Worm (Caenorhabditis elegans) whole organism, young adult: ENCODE data around the gene F07H5.7.

Experiments used
- B0336.3 ChIP-seq: fragments of 200-800 bp; sonication (Bioruptor generic); IDR thresholded peaks from 2 replicates; pipeline ENCODE4 v1.3.6; 2022; ENCODE audit warnings: missing genetic modification characterization, missing compliant biosample characterization
- F10E7.11 ChIP-seq: sonication (generic microtip); optimal IDR thresholded peaks from 2 replicates; lab custom pipeline; 2017; ENCODE audit warnings: mild to moderate bottlenecking, missing genetic modification characterization, moderate library complexity, missing compliant biosample characterization
- F22D6.2 ChIP-seq: sonication (generic microtip); optimal IDR thresholded peaks from 2 replicates; lab custom pipeline; 2016; ENCODE audit warnings: mild to moderate bottlenecking, missing genetic modification characterization, missing compliant biosample characterization
- F33H1.4 ChIP-seq: fragments of 200-800 bp; sonication (Bioruptor generic); IDR thresholded peaks from 2 replicates; pipeline ENCODE4 v1.3.6; 2022; ENCODE audit warnings: missing genetic modification reagents, missing genetic modification characterization, missing compliant biosample characterization
- F37B4.10 ChIP-seq: fragments of 200-800 bp; sonication (Bioruptor generic); IDR thresholded peaks from 2 replicates; pipeline ENCODE4 v1.3.6; 2022; ENCODE audit warnings: missing genetic modification characterization, missing compliant biosample characterization
- F49E8.2 ChIP-seq: sonication (generic microtip); optimal IDR thresholded peaks from 3 replicates; lab custom pipeline; 2017; ENCODE audit warnings: missing genetic modification characterization, mild to moderate bottlenecking, missing compliant biosample characterization, antibody characterized with exemption, moderate library complexity; ENCODE audit not compliant: insufficient read depth
- F52B5.7 ChIP-seq: sonication (generic microtip); optimal IDR thresholded peaks from 2 replicates; lab custom pipeline; 2016; ENCODE audit warnings: mild to moderate bottlenecking, missing genetic modification characterization, missing compliant biosample characterization
- F57A8.1 ChIP-seq: fragments of 200-800 bp; sonication (Bioruptor generic); optimal IDR thresholded peaks from 2 replicates; lab custom pipeline; 2018; ENCODE audit warnings: mild to moderate bottlenecking, missing genetic modification characterization, moderate library complexity, missing compliant biosample characterization
- K11D2.4 ChIP-seq: fragments of 200-800 bp; sonication (Bioruptor generic); IDR thresholded peaks from 2 replicates; pipeline ENCODE4 v1.3.6; 2022; ENCODE audit warnings: missing genetic modification reagents, missing genetic modification characterization, missing compliant biosample characterization
- K12H6.12 ChIP-seq: fragments of 200-800 bp; sonication (Bioruptor generic); optimal IDR thresholded peaks from 2 replicates; lab custom pipeline; 2018; ENCODE audit warnings: mild to moderate bottlenecking, missing genetic modification characterization, missing compliant biosample characterization
- Y79H2A.3 ChIP-seq: fragments of 200-800 bp; sonication (Bioruptor generic); conservative IDR thresholded peaks from 2 replicates; pipeline ENCODE4 v1.3.6; 2022; ENCODE audit warnings: missing genetic modification reagents, missing genetic modification characterization, missing compliant biosample characterization
- Y95B8A.8 ChIP-seq: fragments of 200-800 bp; sonication (Bioruptor generic); IDR thresholded peaks from 2 replicates; pipeline ENCODE4 v1.3.6; 2022; ENCODE audit warnings: missing genetic modification reagents, missing genetic modification characterization, missing compliant biosample characterization
- akir-1 ChIP-seq: fragments of 200-800 bp; sonication (Bioruptor generic); optimal IDR thresholded peaks from 2 replicates; lab custom pipeline; 2018; ENCODE audit warnings: mild to moderate bottlenecking, missing genetic modification characterization, moderate library complexity, missing compliant biosample characterization
- ama-1 ChIP-seq, 3 experiments: fragments of 150-350 bp in 1 of 3; sonication (generic microtip) in 2 of 3; optimal IDR thresholded peaks; 2 replicates each; lab custom pipeline; 2014 to 2018; ENCODE audit warnings: missing biosample characterization in 2 of 3, missing genetic modification characterization in 2 of 3, missing genetic modification reagents in 2 of 3
- aptf-3 ChIP-seq: fragments of 200-800 bp; sonication (Bioruptor generic); IDR thresholded peaks from 2 replicates; pipeline ENCODE4 v1.3.6; 2022; ENCODE audit warnings: missing genetic modification characterization, missing compliant biosample characterization
- athp-1 ChIP-seq: sonication (generic microtip); optimal IDR thresholded peaks from 2 replicates; lab custom pipeline; 2017; ENCODE audit warnings: mild to moderate bottlenecking, missing genetic modification characterization, missing compliant biosample characterization
- cebp-1 ChIP-seq, 2 experiments: fragments of 200-800 bp in 1 of 2; sonication (Bioruptor generic) in 1 of 2; sonication (generic microtip) in 1 of 2; IDR thresholded peaks in 1 of 2; optimal IDR thresholded peaks in 1 of 2; 2 replicates each; pipeline versions ENCODE4 v1.3.6 to Lab custom; 2017 to 2022; ENCODE audit warnings: missing compliant biosample characterization in 2 of 2, missing genetic modification characterization in 2 of 2, mild to moderate bottlenecking in 1 of 2, missing genetic modification reagents in 1 of 2, moderate library complexity in 1 of 2
- ceh-27 ChIP-seq: fragments of 200-800 bp; sonication (Bioruptor generic); optimal IDR thresholded peaks from 2 replicates; lab custom pipeline; 2018; ENCODE audit warnings: mild to moderate bottlenecking, missing genetic modification characterization, moderate library complexity, missing compliant biosample characterization
- ceh-40 ChIP-seq: fragments of 200-800 bp; sonication (Bioruptor generic); IDR thresholded peaks from 2 replicates; pipeline ENCODE4 v1.3.6; 2022; ENCODE audit warnings: missing genetic modification characterization, missing compliant biosample characterization
- ets-4 ChIP-seq: fragments of 200-800 bp; sonication (Bioruptor generic); optimal IDR thresholded peaks from 2 replicates; lab custom pipeline; 2018; ENCODE audit warnings: mild to moderate bottlenecking, missing genetic modification characterization, missing compliant biosample characterization
- gei-17 ChIP-seq: fragments of 200-800 bp; sonication (Bioruptor generic); optimal IDR thresholded peaks from 2 replicates; lab custom pipeline; 2018; ENCODE audit warnings: mild to moderate bottlenecking, missing genetic modification characterization, missing compliant biosample characterization
- hlh-12 ChIP-seq: sonication (generic microtip); optimal IDR thresholded peaks from 2 replicates; lab custom pipeline; 2016; ENCODE audit warnings: missing genetic modification characterization, missing compliant biosample characterization
- hmg-1.2 ChIP-seq: fragments of 200-800 bp; sonication (Bioruptor generic); IDR thresholded peaks from 2 replicates; pipeline ENCODE4 v1.3.6; 2022; ENCODE audit warnings: missing genetic modification reagents, missing genetic modification characterization, missing compliant biosample characterization
- hsf-1 ChIP-seq: fragments of 200-800 bp; sonication (Bioruptor generic); IDR thresholded peaks from 2 replicates; pipeline ENCODE4 v1.3.6; 2022; ENCODE audit warnings: missing genetic modification reagents, missing genetic modification characterization, missing compliant biosample characterization
- let-526 ChIP-seq: fragments of 200-800 bp; sonication (Bioruptor generic); IDR thresholded peaks from 2 replicates; pipeline ENCODE4 v1.3.6; 2022; ENCODE audit warnings: missing genetic modification reagents, missing genetic modification characterization, missing compliant biosample characterization
- lin-54 ChIP-seq: fragments of 200-800 bp; sonication (Bioruptor generic); optimal IDR thresholded peaks from 2 replicates; lab custom pipeline; 2018; ENCODE audit warnings: mild to moderate bottlenecking, missing genetic modification characterization, missing compliant biosample characterization
- lir-1 ChIP-seq: fragments of 200-800 bp; sonication (Bioruptor generic); conservative IDR thresholded peaks from 2 replicates; pipeline ENCODE4 v1.3.6; 2022; ENCODE audit warnings: missing genetic modification reagents, missing genetic modification characterization, missing compliant biosample characterization
- lsy-27 ChIP-seq: sonication (generic microtip); optimal IDR thresholded peaks from 2 replicates; lab custom pipeline; 2017; ENCODE audit warnings: missing genetic modification characterization, mild to moderate bottlenecking, missing compliant biosample characterization, antibody characterized with exemption, missing genotype, borderline replicate concordance; ENCODE audit not compliant: insufficient read depth
- madf-10 ChIP-seq: sonication (generic microtip); optimal IDR thresholded peaks from 2 replicates; lab custom pipeline; 2016; ENCODE audit warnings: mild to moderate bottlenecking, missing genetic modification characterization, missing compliant biosample characterization
- madf-3 ChIP-seq: fragments of 200-800 bp; sonication (Bioruptor generic); IDR thresholded peaks from 2 replicates; pipeline ENCODE4 v1.3.6; 2022; ENCODE audit warnings: missing genetic modification reagents, missing genetic modification characterization, missing compliant biosample characterization
- madf-6 ChIP-seq: fragments of 200-800 bp; sonication (Bioruptor generic); IDR thresholded peaks from 2 replicates; pipeline ENCODE4 v1.3.6; 2022; ENCODE audit warnings: missing genetic modification reagents, missing genetic modification characterization, missing compliant biosample characterization
- madf-8 ChIP-seq: fragments of 200-800 bp; sonication (Bioruptor generic); conservative IDR thresholded peaks from 2 replicates; pipeline ENCODE4 v1.3.6; 2022; ENCODE audit warnings: missing genetic modification reagents, missing genetic modification characterization, missing compliant biosample characterization
- mes-4 ChIP-seq: sonication (generic microtip); optimal IDR thresholded peaks from 2 replicates; lab custom pipeline; 2016; ENCODE audit warnings: missing genotype, missing genetic modification characterization, missing compliant biosample characterization
- nfyb-1 ChIP-seq: fragments of 200-800 bp; sonication (Bioruptor generic); IDR thresholded peaks from 2 replicates; pipeline ENCODE4 v1.3.6; 2022; ENCODE audit warnings: missing genetic modification reagents, missing genetic modification characterization, missing compliant biosample characterization
- nhr-179 ChIP-seq: sonication (generic microtip); optimal IDR thresholded peaks from 2 replicates; lab custom pipeline; 2016; ENCODE audit warnings: mild to moderate bottlenecking, missing genetic modification characterization, missing compliant biosample characterization
- pbrm-1 ChIP-seq: fragments of 200-800 bp; sonication (Bioruptor generic); IDR thresholded peaks from 2 replicates; pipeline ENCODE4 v1.3.6; 2022; ENCODE audit warnings: missing genetic modification reagents, missing genetic modification characterization, missing compliant biosample characterization
- pha-4 ChIP-seq: fragments of 150-350 bp; sonication (generic microtip); optimal IDR thresholded peaks from 2 replicates; lab custom pipeline; 2014; ENCODE audit warnings: missing biosample characterization, missing genetic modification reagents, missing genetic modification characterization
- sdz-38 ChIP-seq: sonication (generic microtip); optimal IDR thresholded peaks from 2 replicates; lab custom pipeline; 2016; ENCODE audit warnings: missing genotype, missing genetic modification characterization, missing compliant biosample characterization
- snpc-3.4 ChIP-seq: sonication (generic microtip); optimal IDR thresholded peaks from 2 replicates; lab custom pipeline; 2017; ENCODE audit warnings: missing genetic modification characterization, mild to moderate bottlenecking, missing compliant biosample characterization, antibody characterized with exemption, moderate library complexity, missing genotype, missing genetic modification reagents
- tbp1 ChIP-seq: fragments of 200-800 bp; sonication (Bioruptor generic); optimal IDR thresholded peaks from 2 replicates; lab custom pipeline; 2018; ENCODE audit warnings: mild to moderate bottlenecking, missing genetic modification characterization, missing compliant biosample characterization
- tlf-1 ChIP-seq: fragments of 200-800 bp; sonication (Bioruptor generic); optimal IDR thresholded peaks from 2 replicates; lab custom pipeline; 2018; ENCODE audit warnings: mild to moderate bottlenecking, missing genetic modification characterization, missing compliant biosample characterization
- ztf-26 ChIP-seq: sonication (generic microtip); optimal IDR thresholded peaks from 2 replicates; lab custom pipeline; 2017; ENCODE audit warnings: missing genetic modification characterization, missing compliant biosample characterization
- ztf-3 ChIP-seq: fragments of 200-800 bp; sonication (Bioruptor generic); optimal IDR thresholded peaks from 2 replicates; lab custom pipeline; 2018; ENCODE audit warnings: mild to moderate bottlenecking, missing genetic modification characterization, missing compliant biosample characterization

Gene F07H5.7

ce11 chrII:8789828-8790558 lies 4.0 kb downstream of the F07H5.7 start, which contains the start of gene F07H5.13 (continued):
- TF ChIP-seq F22D6.2 (tag; lab: Kevin White, UChicago) = no peak
- no peak for TF ChIP-seq madf-8 (GFP tag; lab: Robert Waterston, UW)
- no peak for TF ChIP-seq hlh-12
- no peak for TF ChIP-seq F10E7.11 (tag; lab: Kevin White, UChicago)
- TF ChIP-seq ets-4 (GFP tag; lab: Kevin White, UChicago) = no peak
- TF ChIP-seq Y79H2A.3 (GFP tag; lab: Robert Waterston, UW) = no peak
- peak; percentile 11 for TF ChIP-seq ztf-3 (GFP tag; lab: Kevin White, UChicago)
- TF ChIP-seq lsy-27 (tag; lab: Kevin White, UChicago) = no peak
- TF ChIP-seq F52B5.7 (tag; lab: Kevin White, UChicago) = peak; percentile 5
- TF ChIP-seq lir-1 (GFP tag; lab: Robert Waterston, UW) = no peak
- TF ChIP-seq F33H1.4 (GFP tag; lab: Robert Waterston, UW) = no peak
- TF ChIP-seq ama-1 (optimal IDR thresholded peaks at IDR 0.05; lab: Kevin White, UChicago) = peak; percentile 74
- TF ChIP-seq ama-1 (GFP tag; optimal IDR thresholded peaks at IDR 0.05; lab: Kevin White, UChicago) = no peak
- no peak for TF ChIP-seq ceh-40 (GFP tag; lab: Robert Waterston, UW)
- TF ChIP-seq K12H6.12 (tag; lab: Kevin White, UChicago) = no peak
- no peak for TF ChIP-seq akir-1 (GFP tag; lab: Kevin White, UChicago)
- no peak for TF ChIP-seq aptf-3

ce11 chrII:8788752-8789151 lies 5.2 kb downstream of the F07H5.7 start:
- TF ChIP-seq hsf-1 (GFP tag; lab: Robert Waterston, UW) (peak; percentile 35; the same call in 1 of the 2 replicates), madf-6 (GFP tag; lab: Robert Waterston, UW) (no peak), ama-1 (optimal IDR thresholded peaks at IDR 0.05; lab: Kevin White, UChicago) (peak; percentile 53), ama-1 (GFP tag; optimal IDR thresholded peaks at IDR 0.05; lab: Kevin White, UChicago) (no peak)

ce11 chrII:8787376-8787775 lies 6.6 kb downstream of the F07H5.7 start:
- peak; percentile 75 for TF ChIP-seq lin-54 (GFP tag; lab: Kevin White, UChicago)
- no peak for TF ChIP-seq F57A8.1 (GFP tag; lab: Kevin White, UChicago)
- TF ChIP-seq pbrm-1 (GFP tag; lab: Robert Waterston, UW) = peak; percentile 81
- peak; percentile 85 for TF ChIP-seq F33H1.4 (GFP tag; lab: Robert Waterston, UW)
- peak; percentile 60 for TF ChIP-seq cebp-1 (GFP tag; IDR thresholded peaks at IDR 0.05; lab: Robert Waterston, UW)
- TF ChIP-seq cebp-1 (tag; optimal IDR thresholded peaks at IDR 0.05; lab: Kevin White, UChicago) = peak; percentile 87
- TF ChIP-seq F52B5.7 (tag; lab: Kevin White, UChicago) = no peak
- no peak for TF ChIP-seq F49E8.2 (tag; lab: Kevin White, UChicago)
- peak; percentile 75 for TF ChIP-seq K11D2.4 (GFP tag; lab: Robert Waterston, UW)
- TF ChIP-seq gei-17 (GFP tag; lab: Kevin White, UChicago) = peak; percentile 53
- TF ChIP-seq madf-3 (GFP tag; lab: Robert Waterston, UW) = peak; percentile 83
- TF ChIP-seq snpc-3.4 (tag; lab: Kevin White, UChicago) = peak; percentile 30
- TF ChIP-seq let-526 (GFP tag; lab: Robert Waterston, UW) = peak; percentile 76; the same call in 1 of the 2 replicates
- peak; percentile 98 for TF ChIP-seq pha-4 (tag; lab: Kevin White, UChicago)
- TF ChIP-seq tlf-1 (GFP tag; lab: Kevin White, UChicago) = peak; percentile 53
- peak; percentile 54 for TF ChIP-seq athp-1 (tag; lab: Kevin White, UChicago)
- no peak for TF ChIP-seq mes-4 (tag; lab: Kevin White, UChicago)
- TF ChIP-seq ceh-27 (GFP tag; lab: Kevin White, UChicago) = peak; percentile 94
- peak; percentile 81 for TF ChIP-seq madf-10
- peak; percentile 92 for TF ChIP-seq hmg-1.2 (GFP tag; lab: Robert Waterston, UW)
- TF ChIP-seq tbp1 = peak; percentile 62
- no peak for TF ChIP-seq nhr-179 (tag; lab: Kevin White, UChicago)
- no peak for TF ChIP-seq sdz-38
- peak; percentile 23 for TF ChIP-seq ets-4 (GFP tag; lab: Kevin White, UChicago)
- TF ChIP-seq nfyb-1 (GFP tag; lab: Robert Waterston, UW) = peak; percentile 91
- TF ChIP-seq ztf-26 = peak; percentile 44
- TF ChIP-seq F37B4.10 (GFP tag; lab: Robert Waterston, UW) = no peak
- TF ChIP-seq B0336.3 (GFP tag; lab: Robert Waterston, UW) = peak; percentile 86
- TF ChIP-seq Y95B8A.8 (GFP tag; lab: Robert Waterston, UW) = 0 out of 2 replicates have a peak, but pooled peaks have one; percentile 36
